Worm (Caenorhabditis elegans): ENCODE data around the gene srv-34.

srv-34 gene

ce11 chrV:16374676-16375075 lies at the start of gene srv-34:
srv-34 (minus strand) TSS chrV:16374776.
- no peak for TF ChIP-seq him-1 (tag; optimal IDR thresholded peaks at IDR 0.05)
- no peak for TF ChIP-seq dao-5 (tag; optimal IDR thresholded peaks at IDR 0.05)
- no peak for TF ChIP-seq W03F9.2 (tag; optimal IDR thresholded peaks at IDR 0.05)

ce11 chrV:16420696-16421095 lies 46.1 kb upstream of the srv-34 start, which contains the start of gene srw-48:
srw-48 (plus strand) TSS chrV:16420996.
- TF ChIP-seq W03F9.2 (tag; optimal IDR thresholded peaks at IDR 0.05): no peak
- TF ChIP-seq him-1 (tag; optimal IDR thresholded peaks at IDR 0.05): no peak
- TF ChIP-seq dao-5 (tag; optimal IDR thresholded peaks at IDR 0.05): no peak

DNA sequence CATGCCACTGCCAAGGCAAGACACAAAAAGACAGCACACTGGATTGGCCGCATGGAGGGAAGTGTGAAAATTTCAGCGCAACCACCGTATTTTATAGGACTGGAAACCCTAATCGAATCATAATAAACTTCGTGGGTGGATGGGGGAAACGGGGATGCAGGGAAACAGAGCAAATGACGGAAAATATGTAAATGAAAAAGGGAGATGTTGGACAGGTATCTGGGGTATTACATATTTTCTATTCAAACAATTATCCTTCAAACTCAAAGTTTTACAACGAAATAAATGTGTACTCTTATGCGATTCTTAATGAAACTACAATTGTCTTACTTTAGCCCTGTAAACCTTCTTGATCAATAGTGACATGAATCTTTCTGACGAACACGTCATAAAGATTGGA lies 45.2 kb upstream of the srv-34 start, which contains the start of gene F26D2.16:
F26D2.16 (minus strand) TSS at position 101 of the 400 bp plus-strand sequence.
- no peak for TF ChIP-seq him-1 (tag; optimal IDR thresholded peaks at IDR 0.05)

DNA sequence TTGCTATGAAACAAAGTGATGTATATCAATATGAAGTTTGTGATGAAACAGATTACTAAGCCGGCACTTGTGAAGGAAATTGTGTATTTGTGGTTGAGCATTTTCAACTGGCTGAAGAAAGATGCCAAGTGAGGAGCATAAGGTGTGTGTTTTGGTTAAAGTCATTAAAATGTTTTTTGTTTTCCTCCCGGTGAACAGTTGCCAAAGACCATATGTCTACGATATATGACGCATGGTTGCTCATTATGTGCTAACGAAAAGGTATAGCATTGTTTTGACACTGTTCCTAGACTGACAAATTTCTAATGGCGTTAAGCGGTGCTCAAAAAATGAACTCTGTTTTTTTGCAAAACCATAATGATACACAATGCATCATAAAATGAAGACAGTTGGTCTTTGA lies 42.4 kb upstream of the srv-34 start, which contains the start of gene str-55:
str-55 (minus strand) TSS at position 101 of the 400 bp plus-strand sequence.
- TF ChIP-seq W03F9.2 (tag; optimal IDR thresholded peaks at IDR 0.05) (no peak), dao-5 (tag; optimal IDR thresholded peaks at IDR 0.05) (no peak), him-1 (tag; optimal IDR thresholded peaks at IDR 0.05) (no peak)

DNA sequence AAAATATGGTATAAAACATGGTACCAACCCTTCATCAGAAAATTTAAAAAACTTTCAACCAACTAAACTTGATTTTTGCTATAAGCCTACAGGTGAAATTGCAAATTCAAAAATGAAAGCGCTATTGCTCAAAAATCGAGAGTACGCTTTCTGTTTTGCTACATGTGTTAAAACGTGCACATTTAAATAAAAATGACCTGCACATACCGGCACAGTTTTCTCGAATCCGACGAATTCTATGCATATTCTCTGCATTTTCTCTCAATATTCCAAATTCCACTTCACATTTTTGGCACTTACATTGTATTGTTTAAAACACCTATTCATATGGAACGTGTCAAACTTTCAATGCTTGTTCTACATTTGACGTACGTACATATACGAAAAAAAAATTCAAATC lies 35.9 kb upstream of the srv-34 start, which contains the start of gene srh-145:
srh-145 (plus strand) TSS at position 193 of the 400 bp plus-strand sequence.
- no peak for TF ChIP-seq him-1 (tag; optimal IDR thresholded peaks at IDR 0.05)
- TF ChIP-seq dao-5 (tag; optimal IDR thresholded peaks at IDR 0.05): no peak
- no peak for TF ChIP-seq W03F9.2 (tag; optimal IDR thresholded peaks at IDR 0.05)

DNA sequence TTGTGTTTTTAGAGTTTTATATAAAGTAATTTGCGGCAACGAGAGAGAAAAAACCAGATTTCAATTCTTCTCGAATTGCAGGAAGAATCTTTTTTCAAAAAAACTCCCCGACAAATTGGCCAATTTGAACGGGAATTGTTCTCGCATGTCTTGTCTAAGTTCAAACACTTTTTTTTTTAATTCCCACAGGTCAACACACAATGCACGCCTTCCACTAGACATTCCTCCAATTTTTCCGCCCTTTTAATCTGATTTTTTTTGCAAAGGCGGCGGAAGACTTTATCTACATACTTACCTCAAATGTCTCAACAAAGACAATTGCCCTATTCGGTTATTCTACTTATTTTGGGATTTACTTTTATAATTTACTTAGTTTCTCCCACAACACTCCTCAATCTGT lies 33.1 kb upstream of the srv-34 start, which contains the start of gene F26D2.3:
F26D2.3 (plus strand) TSS at position 301 of the 400 bp plus-strand sequence.
- TF ChIP-seq W03F9.2 (tag; optimal IDR thresholded peaks at IDR 0.05) (no peak), him-1 (tag; optimal IDR thresholded peaks at IDR 0.05) (no peak), dao-5 (tag; optimal IDR thresholded peaks at IDR 0.05) (no peak)

DNA sequence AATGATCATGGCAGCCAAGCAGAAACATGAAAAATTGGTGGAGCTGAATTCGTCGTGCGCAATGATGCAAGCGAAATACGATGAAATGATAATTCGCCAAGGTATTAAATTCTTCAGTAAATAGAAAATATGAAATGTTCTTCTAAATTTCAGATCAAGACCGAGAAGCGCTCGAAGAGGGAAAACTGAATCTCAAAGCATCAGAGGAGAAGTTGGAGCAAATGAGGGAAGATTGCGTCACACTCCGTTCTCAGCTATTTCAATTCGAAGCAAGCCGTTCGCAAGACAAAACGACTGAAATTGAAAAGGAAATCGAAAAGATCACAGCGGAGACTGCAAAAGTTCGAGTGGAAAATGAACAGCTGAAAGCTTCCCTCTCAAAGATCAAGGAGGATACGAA lies 31.8 kb upstream of the srv-34 start:
- TF ChIP-seq W03F9.2 (tag; optimal IDR thresholded peaks at IDR 0.05) (no peak), him-1 (tag; optimal IDR thresholded peaks at IDR 0.05) (no peak), dao-5 (tag; optimal IDR thresholded peaks at IDR 0.05) (no peak)

DNA sequence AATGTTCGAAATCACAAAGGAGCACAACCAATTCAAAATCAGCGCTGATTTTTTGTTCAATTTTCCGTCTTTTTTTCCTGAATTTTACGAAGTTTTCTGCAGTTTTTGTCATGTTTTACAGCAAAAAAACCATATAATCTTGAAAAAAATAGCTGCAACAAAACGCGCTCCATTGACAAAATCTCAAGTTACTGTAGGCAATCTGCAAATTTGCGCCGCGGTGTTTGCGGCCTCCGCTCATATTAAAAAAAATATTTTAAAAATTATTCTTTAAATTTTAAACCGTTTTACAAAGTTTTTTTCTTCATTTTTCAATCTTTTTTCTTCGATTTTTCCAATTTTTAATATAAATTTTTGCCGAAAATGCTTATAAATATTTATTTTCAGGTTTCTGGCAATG lies 30.8 kb upstream of the srv-34 start:
- TF ChIP-seq W03F9.2 (tag; optimal IDR thresholded peaks at IDR 0.05) (no peak), him-1 (tag; optimal IDR thresholded peaks at IDR 0.05) (no peak), dao-5 (tag; optimal IDR thresholded peaks at IDR 0.05) (no peak)

DNA sequence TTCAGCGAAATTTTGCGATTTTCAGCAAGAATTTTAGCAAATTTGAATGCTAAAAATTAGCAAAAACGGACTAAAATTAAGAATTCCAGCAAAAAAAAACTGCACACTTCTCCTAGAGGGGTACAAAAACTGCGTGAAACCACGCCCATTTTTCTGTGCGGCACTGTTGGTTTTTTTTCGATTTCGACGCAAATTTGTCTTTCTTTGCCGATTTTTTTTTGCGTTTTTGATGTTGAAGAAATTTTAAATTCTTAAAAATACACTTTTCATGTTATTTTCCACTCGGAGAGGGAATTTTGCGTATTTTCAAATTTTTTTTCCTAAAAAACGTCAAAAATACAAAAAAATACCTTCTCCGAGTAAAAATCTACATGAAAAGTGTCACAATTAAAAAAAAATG lies 29.4 kb upstream of the srv-34 start, which contains the start of gene syp-1:
syp-1 (plus strand) TSS at position 301 of the 400 bp plus-strand sequence.
- TF ChIP-seq dao-5 (tag; optimal IDR thresholded peaks at IDR 0.05) (no peak), him-1 (tag; optimal IDR thresholded peaks at IDR 0.05) (no peak), W03F9.2 (tag; optimal IDR thresholded peaks at IDR 0.05) (no peak)

- TF ChIP-seq him-1 (tag; optimal IDR thresholded peaks at IDR 0.05): no peak
- no peak for TF ChIP-seq dao-5 (tag; optimal IDR thresholded peaks at IDR 0.05)
- peak; percentile 72 for TF ChIP-seq W03F9.2 (tag; optimal IDR thresholded peaks at IDR 0.05)
Measured at ce11 chrV:16401519-16401918, 26.9 kb upstream of the srv-34 start, which contains the start of gene F13A7.14. F13A7.14 (plus strand) TSS chrV:16401891.

ce11 chrV:16399388-16399787 lies 24.8 kb upstream of the srv-34 start, which contains the start of gene sre-36:
sre-36 (plus strand) TSS chrV:16399688.
- TF ChIP-seq him-1 (tag; optimal IDR thresholded peaks at IDR 0.05) (no peak), W03F9.2 (tag; optimal IDR thresholded peaks at IDR 0.05) (no peak), dao-5 (tag; optimal IDR thresholded peaks at IDR 0.05) (no peak)

ce11 chrV:16395739-16396138 lies 21.2 kb upstream of the srv-34 start, which contains the start of gene F13A7.12:
F13A7.12 (plus strand) TSS chrV:16396039.
- TF ChIP-seq dao-5 (tag; optimal IDR thresholded peaks at IDR 0.05) (no peak), W03F9.2 (tag; optimal IDR thresholded peaks at IDR 0.05) (no peak), him-1 (tag; optimal IDR thresholded peaks at IDR 0.05) (no peak)

DNA sequence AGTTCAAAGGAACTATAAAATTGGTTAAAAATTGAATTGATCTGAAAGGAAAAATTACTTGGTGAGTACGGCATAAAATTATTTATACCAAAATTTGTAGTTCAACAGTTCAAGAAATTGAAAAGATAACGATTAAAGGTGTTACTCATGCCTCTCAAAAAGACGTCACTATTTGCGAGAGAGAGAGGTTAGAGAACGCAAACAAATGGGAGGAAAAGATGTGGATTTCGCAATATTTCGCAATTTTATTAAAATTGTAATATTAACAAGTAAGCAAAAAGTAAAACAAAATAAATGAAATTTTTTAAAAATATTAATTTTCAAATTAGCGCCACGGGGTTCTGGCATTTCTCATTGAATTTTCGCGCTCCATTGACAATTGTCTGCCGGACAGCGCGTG lies 20.6 kb upstream of the srv-34 start, which contains the start of gene F13A7.11:
F13A7.11 (minus strand) TSS at position 174 of the 400 bp plus-strand sequence.
- TF ChIP-seq W03F9.2 (tag; optimal IDR thresholded peaks at IDR 0.05): no peak
- no peak for TF ChIP-seq dao-5 (tag; optimal IDR thresholded peaks at IDR 0.05)
- TF ChIP-seq him-1 (tag; optimal IDR thresholded peaks at IDR 0.05): no peak

- TF ChIP-seq dao-5 (tag; optimal IDR thresholded peaks at IDR 0.05) (no peak), W03F9.2 (tag; optimal IDR thresholded peaks at IDR 0.05) (no peak), him-1 (tag; optimal IDR thresholded peaks at IDR 0.05) (no peak)
Measured at ce11 chrV:16393728-16394127, 19.2 kb upstream of the srv-34 start, which contains the start of gene srd-63. srd-63 (minus strand) TSS chrV:16393828.

ce11 chrV:16390655-16391054 lies 16.1 kb upstream of the srv-34 start, which contains the start of gene gst-44:
gst-44 (plus strand) TSS chrV:16390891.
- TF ChIP-seq him-1 (tag; optimal IDR thresholded peaks at IDR 0.05) (no peak), W03F9.2 (tag; optimal IDR thresholded peaks at IDR 0.05) (no peak), dao-5 (tag; optimal IDR thresholded peaks at IDR 0.05) (no peak)

Data from whole organism, L4/young adult.